Worm (Caenorhabditis elegans): ENCODE results near the gene C23G10.11.

C23G10.11 gene

ce11 chrIII:6173020-6173597 is 42.3 kb downstream of the C23G10.11 start, which contains the start of the genes abcf-3 and F42A10.5 (continued):
- TF ChIP-seq daf-19 (GFP tag; conservative IDR thresholded peaks at IDR 0.05), result no peak
- TF ChIP-seq daf-8 (GFP tag; IDR thresholded peaks at IDR 0.05), result no peak
- TF ChIP-seq hlh-30 (tag; optimal IDR thresholded peaks at IDR 0.05; ENCODE audit: insufficient read depth), result peak; percentile 37
- peak; percentile 63 for TF ChIP-seq T20F7.1 (GFP tag; optimal IDR thresholded peaks at IDR 0.05)
- no peak for TF ChIP-seq ceh-82 (tag; optimal IDR thresholded peaks at IDR 0.05)
- peak; percentile 5 for TF ChIP-seq duxl-1 (tag; optimal IDR thresholded peaks at IDR 0.05; ENCODE audit: poor library complexity)
- TF ChIP-seq ZK546.5 (tag; optimal IDR thresholded peaks at IDR 0.05), result no peak
- TF ChIP-seq F10B5.3 (tag; optimal IDR thresholded peaks at IDR 0.05), result no peak
- TF ChIP-seq hif-1 (tag; optimal IDR thresholded peaks at IDR 0.05), result peak in 1 of 2 experiments; percentile 65
- TF ChIP-seq dpl-1 (GFP tag; optimal IDR thresholded peaks at IDR 0.05), result peak; percentile 74
- no peak for TF ChIP-seq snpc-4 (tag; optimal IDR thresholded peaks at IDR 0.05)
- no peak for TF ChIP-seq ceh-44 (GFP tag; IDR thresholded peaks at IDR 0.05)
- TF ChIP-seq mdl-1 (tag; optimal IDR thresholded peaks at IDR 0.05), result no peak
- TF ChIP-seq aha-1 (tag), result no peak
- peak; percentile 53 for TF ChIP-seq dmd-6 (GFP tag; IDR thresholded peaks at IDR 0.05)
- peak; percentile 60 for TF ChIP-seq nhr-11 (tag; optimal IDR thresholded peaks at IDR 0.05)
- TF ChIP-seq mdt-29 (GFP tag; IDR thresholded peaks at IDR 0.05), result no peak
- peak in 1 of 2 experiments; percentile 80 for TF ChIP-seq unc-62 (GFP tag; optimal IDR thresholded peaks at IDR 0.05 in 1 of 2)
- TF ChIP-seq unc-62 (tag; optimal IDR thresholded peaks at IDR 0.05), result no peak

- TF ChIP-seq snpc-1.2 (GFP tag; IDR thresholded peaks at IDR 0.05), result no peak
- TF ChIP-seq mdt-29 (GFP tag; IDR thresholded peaks at IDR 0.05), result peak; percentile 62
- TF ChIP-seq dpl-1 (GFP tag; optimal IDR thresholded peaks at IDR 0.05), result peak; percentile 35
- TF ChIP-seq pha-4 (GFP tag; IDR thresholded peaks at IDR 0.05), result no peak; the same call in 1 of the 2 replicates
- TF ChIP-seq pha-4 (tag; optimal IDR thresholded peaks at IDR 0.05), result no peak
- peak; percentile 68 for TF ChIP-seq hmg-1.1 (GFP tag; IDR thresholded peaks at IDR 0.05)
- TF ChIP-seq T20F7.1 (GFP tag; optimal IDR thresholded peaks at IDR 0.05), result peak; percentile 8
- no peak for TF ChIP-seq vab-7 (GFP tag; IDR thresholded peaks at IDR 0.05)
- peak; percentile 62 for TF ChIP-seq mep-1 (tag; optimal IDR thresholded peaks at IDR 0.05)
- TF ChIP-seq nhr-11 (tag; optimal IDR thresholded peaks at IDR 0.05), result peak; percentile 86
- TF ChIP-seq hlh-11 (tag; optimal IDR thresholded peaks at IDR 0.05), result peak; percentile 67
- peak; percentile 19 for TF ChIP-seq rbr-2 (tag; optimal IDR thresholded peaks at IDR 0.05)
- peak; percentile 51 for TF ChIP-seq aha-1 (tag)
- TF ChIP-seq lim-7 (GFP tag; IDR thresholded peaks at IDR 0.05), result no peak
- TF ChIP-seq sdz-12 (GFP tag; optimal IDR thresholded peaks at IDR 0.05), result no peak
- peak in 1 of 2 experiments; percentile 2 for TF ChIP-seq mdl-1 (tag; optimal IDR thresholded peaks at IDR 0.05)
- 0 out of 2 replicates have a peak, but pooled peaks have one; percentile 31 for TF ChIP-seq zfp-3 (GFP tag; conservative IDR thresholded peaks at IDR 0.05)
- TF ChIP-seq nhr-28 (tag; optimal IDR thresholded peaks at IDR 0.05), result peak; percentile 65
- TF ChIP-seq unc-130 (GFP tag; optimal IDR thresholded peaks at IDR 0.05), result no peak
- no peak for TF ChIP-seq saeg-2 (GFP tag; IDR thresholded peaks at IDR 0.05)
- no peak for TF ChIP-seq ceh-28 (tag; optimal IDR thresholded peaks at IDR 0.05)
- no peak for TF ChIP-seq ztf-11 (tag; optimal IDR thresholded peaks at IDR 0.05)
- peak; percentile 18 to 67 for TF ChIP-seq lsy-2 (tag; optimal IDR thresholded peaks at IDR 0.05)
- peak in 1 of 2 experiments; percentile 95 for TF ChIP-seq hif-1 (tag; optimal IDR thresholded peaks at IDR 0.05)
- TF ChIP-seq hlh-30 (tag; optimal IDR thresholded peaks at IDR 0.05; ENCODE audit: insufficient read depth), result peak; percentile 26
- peak in 1 of 2 experiments; percentile 64 for TF ChIP-seq unc-62 (GFP tag; optimal IDR thresholded peaks at IDR 0.05 in 1 of 2)
- no peak for TF ChIP-seq unc-62 (tag; optimal IDR thresholded peaks at IDR 0.05)
- 0 out of 2 replicates have a peak, but pooled peaks have one; percentile 7 for TF ChIP-seq lin-38 (GFP tag; IDR thresholded peaks at IDR 0.05)
- TF ChIP-seq nhr-48 (tag; optimal IDR thresholded peaks at IDR 0.05), result peak; percentile 22
- TF ChIP-seq ctbp-1 (GFP tag; IDR thresholded peaks at IDR 0.05), result 0 out of 2 replicates have a peak, but pooled peaks have one; percentile 7
- TF ChIP-seq daf-16 (GFP tag; optimal IDR thresholded peaks at IDR 0.05), result peak in 1 of 2 experiments; percentile 76
- TF ChIP-seq daf-16 (tag; optimal IDR thresholded peaks at IDR 0.05), result peak; percentile 19
These were observed 45.3 kb downstream of the C23G10.11 start for ce11 chrIII:6170038-6170437.
